Comparison of ENCODE assay signal across 4 worm cellular contexts in genomic region chrIV:11503654-11504053, ce11.
TF ChIP-seq lines count a peak whose summit lies in the region.

No protein-coding gene starts in this region.

TF ChIP-seq in whole organism, L1 larva, 84 proteins besides CTCF, POLR2A, EP300 and RAD21 (continues in another document):
- TF ChIP-seq snu-23 (GFP tag; optimal IDR thresholded peaks at IDR 0.05; lab: Kevin White, UChicago) = peak; percentile 21
- TF ChIP-seq lir-3 (tag; optimal IDR thresholded peaks at IDR 0.05; lab: Kevin White, UChicago; ENCODE audit: poor library complexity) = no peak
- peak; percentile 24 for TF ChIP-seq unc-130 (tag; optimal IDR thresholded peaks at IDR 0.05; lab: Kevin White, UChicago)
- peak in 2 of 6 experiments; percentile 10 to 16 for TF ChIP-seq elt-3 (tag; optimal IDR thresholded peaks at IDR 0.05; lab: Kevin White, UChicago)
- no peak for TF ChIP-seq ceh-82 (tag; optimal IDR thresholded peaks at IDR 0.05; lab: Kevin White, UChicago)
- peak; percentile 75 for TF ChIP-seq nhr-85 (tag; lab: Kevin White, UChicago)
- TF ChIP-seq zip-4 (GFP tag; optimal IDR thresholded peaks at IDR 0.05; lab: Kevin White, UChicago) = no peak
- TF ChIP-seq pag-3 (tag; optimal IDR thresholded peaks at IDR 0.05; lab: Kevin White, UChicago; ENCODE audit: borderline replicate concordance, insufficient read depth) = no peak
- no peak for TF ChIP-seq lin-35 (GFP tag; optimal IDR thresholded peaks at IDR 0.05; lab: Kevin White, UChicago)
- TF ChIP-seq C16A3.4 (tag; optimal IDR thresholded peaks at IDR 0.05; lab: Kevin White, UChicago) = no peak
- TF ChIP-seq dpl-1 (GFP tag; optimal IDR thresholded peaks at IDR 0.05; lab: Kevin White, UChicago) = no peak
- TF ChIP-seq hlh-17 (GFP tag; optimal IDR thresholded peaks at IDR 0.05; lab: Kevin White, UChicago; ENCODE audit: borderline replicate concordance) = no peak
- peak; percentile 40 for TF ChIP-seq nhr-20 (tag; optimal IDR thresholded peaks at IDR 0.05; lab: Kevin White, UChicago)
- TF ChIP-seq tbx-2 (tag; optimal IDR thresholded peaks at IDR 0.05; lab: Kevin White, UChicago) = peak; percentile 5
- no peak for TF ChIP-seq ces-1 (GFP tag; optimal IDR thresholded peaks at IDR 0.05; lab: Kevin White, UChicago)
- no peak for TF ChIP-seq unc-98 (GFP tag; IDR thresholded peaks at IDR 0.05; lab: Robert Waterston, UW)
- peak; percentile 25 for TF ChIP-seq nhr-71 (tag; optimal IDR thresholded peaks at IDR 0.05; lab: Kevin White, UChicago)
- TF ChIP-seq mdl-1 (tag; optimal IDR thresholded peaks at IDR 0.05; lab: Kevin White, UChicago) = no peak
- TF ChIP-seq blmp-1 (tag; optimal IDR thresholded peaks at IDR 0.05; lab: Kevin White, UChicago) = peak; percentile 34
- no peak for TF ChIP-seq unc-30 (tag; optimal IDR thresholded peaks at IDR 0.05; lab: Kevin White, UChicago)
- TF ChIP-seq nhr-19 (GFP tag; conservative IDR thresholded peaks at IDR 0.05; lab: Robert Waterston, UW) = 0 out of 2 replicates have a peak, but pooled peaks have one; percentile 3
- TF ChIP-seq nhr-90 (tag; optimal IDR thresholded peaks at IDR 0.05; lab: Kevin White, UChicago; ENCODE audit: poor library complexity) = peak; percentile 8

TF ChIP-seq in whole organism, L2 larva, 48 proteins besides CTCF, POLR2A, EP300 and RAD21:
- TF ChIP-seq sma-3 (GFP tag; optimal IDR thresholded peaks at IDR 0.05; lab: Kevin White, UChicago) (no peak), egl-27 (tag; optimal IDR thresholded peaks at IDR 0.05; lab: Kevin White, UChicago) (no peak), crh-2 (tag; optimal IDR thresholded peaks at IDR 0.05; lab: Kevin White, UChicago) (peak; percentile 27), gmeb-1 (tag; optimal IDR thresholded peaks at IDR 0.05; lab: Kevin White, UChicago) (no peak), blmp-1 (tag; optimal IDR thresholded peaks at IDR 0.05; lab: Kevin White, UChicago; ENCODE audit: insufficient read depth) (peak; percentile 41), nhr-21 (tag; optimal IDR thresholded peaks at IDR 0.05; lab: Kevin White, UChicago) (peak; percentile 38), fos-1 (tag; optimal IDR thresholded peaks at IDR 0.05; lab: Kevin White, UChicago) (peak; percentile 16), sma-9 (GFP tag; optimal IDR thresholded peaks at IDR 0.05; lab: Kevin White, UChicago) (peak; percentile 89), sma-9 (tag; optimal IDR thresholded peaks at IDR 0.05; lab: Kevin White, UChicago) (no peak), ztf-11 (tag; optimal IDR thresholded peaks at IDR 0.05; lab: Kevin White, UChicago) (no peak), nhr-25 (tag; optimal IDR thresholded peaks at IDR 0.05; lab: Kevin White, UChicago) (peak; percentile 14), ceh-16 (tag; optimal IDR thresholded peaks at IDR 0.05; lab: Kevin White, UChicago) (no peak), alr-1 (tag; optimal IDR thresholded peaks at IDR 0.05; lab: Kevin White, UChicago) (no peak), mdl-1 (tag; optimal IDR thresholded peaks at IDR 0.05; lab: Kevin White, UChicago) (no peak)

TF ChIP-seq in whole organism, L3 larva, 47 proteins besides CTCF, POLR2A, EP300 and RAD21:
- no peak for TF ChIP-seq lin-39 (tag; optimal IDR thresholded peaks at IDR 0.05; lab: Kevin White, UChicago)
- TF ChIP-seq ceh-28 (tag; optimal IDR thresholded peaks at IDR 0.05; lab: Kevin White, UChicago) = peak; percentile 13
- no peak for TF ChIP-seq elt-1 (tag; optimal IDR thresholded peaks at IDR 0.05; lab: Kevin White, UChicago)
- TF ChIP-seq nhr-23 (tag; optimal IDR thresholded peaks at IDR 0.05; lab: Kevin White, UChicago) = peak; percentile 53
- no peak for TF ChIP-seq ztf-11 (tag; optimal IDR thresholded peaks at IDR 0.05; lab: Kevin White, UChicago)
- TF ChIP-seq ZK546.5 (tag; optimal IDR thresholded peaks at IDR 0.05; lab: Kevin White, UChicago) = no peak
- no peak for TF ChIP-seq nfya-1 (tag; optimal IDR thresholded peaks at IDR 0.05; lab: Kevin White, UChicago; ENCODE audit: insufficient read depth)
- no peak for TF ChIP-seq ama-1 (optimal IDR thresholded peaks at IDR 0.05; lab: Kevin White, UChicago)

TF ChIP-seq in whole organism, L4 larva, 104 proteins besides CTCF, POLR2A, EP300 and RAD21:
- TF ChIP-seq unc-62 (GFP tag; optimal IDR thresholded peaks at IDR 0.05 in 1 of 2; lab: Kevin White, UChicago) (no peak), unc-62 (tag; optimal IDR thresholded peaks at IDR 0.05; lab: Kevin White, UChicago) (no peak), gei-8 (GFP tag; optimal IDR thresholded peaks at IDR 0.05; lab: Kevin White, UChicago) (peak; percentile 16), Y105C5A.15 (GFP tag; IDR thresholded peaks at IDR 0.05; lab: Robert Waterston, UW) (no peak), pqm-1 (tag; optimal IDR thresholded peaks at IDR 0.05; lab: Kevin White, UChicago) (no peak), daf-12 (tag; optimal IDR thresholded peaks at IDR 0.05; lab: Kevin White, UChicago) (no peak), ceh-32 (tag; optimal IDR thresholded peaks at IDR 0.05; lab: Kevin White, UChicago; ENCODE audit: poor library complexity) (no peak), mdl-1 (tag; optimal IDR thresholded peaks at IDR 0.05; lab: Kevin White, UChicago) (peak in 1 of 2 experiments; percentile 20), hlh-11 (tag; optimal IDR thresholded peaks at IDR 0.05; lab: Kevin White, UChicago) (peak; percentile 38), daf-8 (GFP tag; IDR thresholded peaks at IDR 0.05; lab: Robert Waterston, UW) (no peak), ZK337.2 (GFP tag; IDR thresholded peaks at IDR 0.05; lab: Robert Waterston, UW) (no peak), R02D3.7 (tag; optimal IDR thresholded peaks at IDR 0.05; lab: Kevin White, UChicago) (no peak), ctbp-1 (GFP tag; IDR thresholded peaks at IDR 0.05; lab: Robert Waterston, UW) (no peak), aha-1 (tag; lab: Kevin White, UChicago) (no peak), dmd-9 (GFP tag; IDR thresholded peaks at IDR 0.05; lab: Robert Waterston, UW) (no peak), lin-15B (tag; optimal IDR thresholded peaks at IDR 0.05; lab: Kevin White, UChicago) (no peak), nhr-28 (tag; optimal IDR thresholded peaks at IDR 0.05; lab: Kevin White, UChicago) (peak; percentile 61), Y48G9A.11 (GFP tag; IDR thresholded peaks at IDR 0.05; lab: Robert Waterston, UW) (no peak), lin-29 (GFP tag; IDR thresholded peaks at IDR 0.05; lab: Robert Waterston, UW) (no peak), F10B5.3 (tag; optimal IDR thresholded peaks at IDR 0.05; lab: Kevin White, UChicago) (no peak), pha-4 (GFP tag; IDR thresholded peaks at IDR 0.05; lab: Robert Waterston, UW) (no peak), pha-4 (tag; optimal IDR thresholded peaks at IDR 0.05; lab: Kevin White, UChicago) (no peak), daf-19 (GFP tag; conservative IDR thresholded peaks at IDR 0.05; lab: Robert Waterston, UW) (no peak), lin-13 (GFP tag; optimal IDR thresholded peaks at IDR 0.05; lab: Kevin White, UChicago) (no peak), ZK546.5 (tag; optimal IDR thresholded peaks at IDR 0.05; lab: Kevin White, UChicago) (no peak), ama-1 (optimal IDR thresholded peaks at IDR 0.05; lab: Kevin White, UChicago) (no peak), unc-130 (GFP tag; optimal IDR thresholded peaks at IDR 0.05; lab: Kevin White, UChicago) (no peak), set-16 (GFP tag; IDR thresholded peaks at IDR 0.05; lab: Robert Waterston, UW) (no peak), F37D6.2 (tag; optimal IDR thresholded peaks at IDR 0.05; lab: Kevin White, UChicago) (no peak), hlh-30 (tag; optimal IDR thresholded peaks at IDR 0.05; lab: Kevin White, UChicago; ENCODE audit: insufficient read depth) (peak; percentile 1), mxl-3 (GFP tag; optimal IDR thresholded peaks at IDR 0.05; lab: Kevin White, UChicago) (peak; percentile 29), duxl-1 (tag; optimal IDR thresholded peaks at IDR 0.05; lab: Kevin White, UChicago; ENCODE audit: poor library complexity) (no peak), nhr-77 (tag; optimal IDR thresholded peaks at IDR 0.05; lab: Kevin White, UChicago) (no peak), Y5F2A.4 (GFP tag; optimal IDR thresholded peaks at IDR 0.05; lab: Kevin White, UChicago) (no peak), lin-39 (tag; optimal IDR thresholded peaks at IDR 0.05; lab: Kevin White, UChicago) (no peak), skn-1 (tag; optimal IDR thresholded peaks at IDR 0.05; lab: Kevin White, UChicago) (no peak), dmd-6 (GFP tag; IDR thresholded peaks at IDR 0.05; lab: Robert Waterston, UW) (peak; percentile 38; the same call in 1 of the 2 replicates), lin-1 (GFP tag; IDR thresholded peaks at IDR 0.05; lab: Robert Waterston, UW) (no peak), mxl-2 (GFP tag; conservative IDR thresholded peaks at IDR 0.05; lab: Robert Waterston, UW) (no peak), php-3 (GFP tag; IDR thresholded peaks at IDR 0.05; lab: Robert Waterston, UW) (no peak), nhr-48 (tag; optimal IDR thresholded peaks at IDR 0.05; lab: Kevin White, UChicago) (peak; percentile 52)

Comparison
In these comparisons a context has a peak if more than half of its experiments do, and no peak if none do; other contexts are left out.
1. Of the 29 proteins assayed by ChIP-seq in both whole organism, L4 larva and whole organism, L1 larva: peak only in whole organism, L4 larva: nhr-28; only in whole organism, L1 larva: unc-130; in both: none; in neither: 26; mixed calls (peak in some experiments, not most) for 1.